Worm (Caenorhabditis elegans): ENCODE data around the gene C30G12.2.

C30G12.2 gene

ce11 chrII:7337469-7337893 lies 47.3 kb downstream of the C30G12.2 start (continued):
- TF ChIP-seq nhr-67 (tag; optimal IDR thresholded peaks at IDR 0.05): no peak
- TF ChIP-seq jun-1 (tag; optimal IDR thresholded peaks at IDR 0.05): peak; percentile 83
- no peak for TF ChIP-seq unc-39 (tag; optimal IDR thresholded peaks at IDR 0.05)

ce11 chrII:7338995-7339394 lies 48.8 kb downstream of the C30G12.2 start, which contains the start of gene nhr-21:
Gene nhr-21, plus strand, starts transcription at chrII:7339229.
- TF ChIP-seq nfya-1 (tag; optimal IDR thresholded peaks at IDR 0.05; ENCODE audit: insufficient read depth) (peak; percentile 35), ceh-16 (tag; optimal IDR thresholded peaks at IDR 0.05) (no peak), elt-3 (tag; optimal IDR thresholded peaks at IDR 0.05) (peak in 1 of 3 experiments; percentile 56), nhr-25 (tag; optimal IDR thresholded peaks at IDR 0.05) (peak; percentile 24), ceh-28 (tag; optimal IDR thresholded peaks at IDR 0.05) (peak; percentile 10), nhr-237 (tag; optimal IDR thresholded peaks at IDR 0.05) (no peak), nhr-23 (tag; optimal IDR thresholded peaks at IDR 0.05) (peak; percentile 50), nhr-67 (tag; optimal IDR thresholded peaks at IDR 0.05) (no peak), ama-1 (optimal IDR thresholded peaks at IDR 0.05) (peak; percentile 52)

- TF ChIP-seq pha-4 (tag; optimal IDR thresholded peaks at IDR 0.05): peak; percentile 73
- peak; percentile 65 for TF ChIP-seq ama-1 (optimal IDR thresholded peaks at IDR 0.05)
- TF ChIP-seq lin-39 (tag; optimal IDR thresholded peaks at IDR 0.05): no peak
- no peak for TF ChIP-seq egl-5 (tag; optimal IDR thresholded peaks at IDR 0.05)
Observed at ce11 chrII:7340703-7341102, 50.5 kb downstream of the C30G12.2 start.
